Fruit fly (Drosophila melanogaster) Kc167 (cell line): Measurements from ENCODE around the gene CG31549.

Experiments
- Myc ChIP-seq: fragments of >200 bp; optimal IDR thresholded peaks from 2 replicates; lab custom pipeline; 2017; ENCODE audit warnings: missing external identifiers
- Sin3A ChIP-seq: fragments of >200 bp; optimal IDR thresholded peaks from 2 replicates; lab custom pipeline; 2018; ENCODE audit warnings: missing external identifiers
- h ChIP-seq: fragments of >200 bp; optimal IDR thresholded peaks from 3 replicates; lab custom pipeline; 2018; ENCODE audit warnings: missing external identifiers
- insv ChIP-seq: fragments of >200 bp; optimal IDR thresholded peaks from 3 replicates; lab custom pipeline; 2018; ENCODE audit warnings: missing external identifiers
- psq ChIP-seq: fragments of >200 bp; optimal IDR thresholded peaks from 2 replicates; lab custom pipeline; 2017; ENCODE audit warnings: missing external identifiers
- ttk ChIP-seq: sonication (Bioruptor generic); optimal IDR thresholded peaks from 2 replicates; lab custom pipeline; 2017; ENCODE audit warnings: missing external identifiers

DNA sequence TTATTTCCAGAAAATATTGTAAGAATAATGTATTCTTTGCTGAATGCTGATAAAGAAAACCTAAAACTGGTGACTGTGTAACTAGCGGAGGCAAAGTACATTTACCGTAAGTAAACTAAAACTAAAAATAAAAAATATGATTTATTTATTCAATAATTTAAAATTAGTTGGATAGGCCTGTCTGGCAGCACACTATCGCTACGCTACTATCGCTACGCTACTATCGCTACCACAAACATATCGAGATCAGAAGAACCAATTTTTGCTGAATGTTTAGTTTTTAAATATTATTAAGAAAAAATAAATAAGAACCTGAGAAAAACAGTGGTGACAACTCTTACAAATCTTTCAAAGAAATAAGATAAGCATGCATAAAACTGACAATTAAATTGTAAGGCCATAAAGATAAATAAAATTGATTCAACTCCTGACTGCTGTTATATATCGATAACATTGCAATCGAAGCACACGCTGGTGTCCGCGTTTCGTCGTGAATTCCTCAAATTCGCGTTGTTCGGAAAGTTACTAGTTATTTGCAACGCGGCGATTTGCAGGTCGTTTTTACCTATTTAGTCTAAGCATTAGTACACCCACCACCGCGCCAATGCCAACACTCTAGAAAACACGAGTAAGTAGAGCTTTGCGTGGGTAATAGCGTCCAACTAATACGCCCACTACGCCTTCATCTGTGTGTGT lies 28.4 kb downstream of the CG31549 start, which contains the start of gene Wdr33:
- TF ChIP-seq ttk (lab: Kevin White, UChicago), result no peak
- TF ChIP-seq psq (lab: Kevin White, UChicago), result no peak
- TF ChIP-seq Sin3A, result no peak
- TF ChIP-seq h (lab: Kevin White, UChicago), result no peak
- TF ChIP-seq insv, result no peak
- no peak for TF ChIP-seq Myc (lab: Kevin White, UChicago)
